Worm (Caenorhabditis elegans) whole organism, L4/young adult: ENCODE results near the gene pept-2.

ENCODE experiments used
- W03F9.2 ChIP-seq: fragments of 150-350 bp; optimal IDR thresholded peaks from 2 replicates; lab custom pipeline; 2014; ENCODE audit warnings: missing biosample characterization, missing genetic modification characterization
- dao-5 ChIP-seq: sonication (generic microtip); optimal IDR thresholded peaks from 2 replicates; lab custom pipeline; 2016; ENCODE audit warnings: missing genotype, missing genetic modification characterization, moderate library complexity, missing compliant biosample characterization
- him-1 ChIP-seq: sonication (generic microtip); optimal IDR thresholded peaks from 2 replicates; lab custom pipeline; 2016; ENCODE audit warnings: missing genotype, missing genetic modification reagents, missing genetic modification characterization, missing compliant biosample characterization

DNA sequence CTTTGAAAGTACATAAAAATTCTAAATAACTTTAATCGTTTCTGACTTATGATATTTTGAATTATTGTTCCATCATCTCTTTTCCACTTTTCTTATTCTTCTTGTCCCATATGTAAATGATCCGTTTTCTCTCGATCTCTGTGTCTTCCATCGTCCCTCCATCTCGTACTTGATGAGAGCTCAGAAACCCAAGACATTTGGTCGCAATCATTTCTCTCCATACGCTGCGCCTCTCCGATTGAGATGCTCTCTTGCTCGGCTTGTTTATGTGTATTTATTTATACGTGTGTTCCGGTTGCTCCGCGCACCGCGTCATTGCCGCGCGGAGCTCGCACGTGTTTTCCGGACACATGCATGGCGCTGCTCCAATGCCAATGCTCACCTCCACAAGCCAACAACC, 20.9 kb downstream of the pept-2 start:
- TF ChIP-seq W03F9.2 (tag; lab: Kevin White, UChicago) (no peak), him-1 (tag; lab: Kevin White, UChicago) (no peak), dao-5 (tag; lab: Kevin White, UChicago) (no peak)
